Fruit fly (Drosophila melanogaster) Kc167 (cell line): Measurements from ENCODE around the gene DNAlig3.

Experiments
- Myc ChIP-seq: fragments of >200 bp; optimal IDR thresholded peaks from 2 replicates; lab custom pipeline; 2017; ENCODE audit warnings: missing external identifiers
- Sin3A ChIP-seq: fragments of >200 bp; optimal IDR thresholded peaks from 2 replicates; lab custom pipeline; 2018; ENCODE audit warnings: missing external identifiers
- h ChIP-seq: fragments of >200 bp; optimal IDR thresholded peaks from 3 replicates; lab custom pipeline; 2018; ENCODE audit warnings: missing external identifiers
- insv ChIP-seq: fragments of >200 bp; optimal IDR thresholded peaks from 3 replicates; lab custom pipeline; 2018; ENCODE audit warnings: missing external identifiers
- psq ChIP-seq: fragments of >200 bp; optimal IDR thresholded peaks from 2 replicates; lab custom pipeline; 2017; ENCODE audit warnings: missing external identifiers
- ttk ChIP-seq: sonication (Bioruptor generic); optimal IDR thresholded peaks from 2 replicates; lab custom pipeline; 2017; ENCODE audit warnings: missing external identifiers

Gene DNAlig3

DNA sequence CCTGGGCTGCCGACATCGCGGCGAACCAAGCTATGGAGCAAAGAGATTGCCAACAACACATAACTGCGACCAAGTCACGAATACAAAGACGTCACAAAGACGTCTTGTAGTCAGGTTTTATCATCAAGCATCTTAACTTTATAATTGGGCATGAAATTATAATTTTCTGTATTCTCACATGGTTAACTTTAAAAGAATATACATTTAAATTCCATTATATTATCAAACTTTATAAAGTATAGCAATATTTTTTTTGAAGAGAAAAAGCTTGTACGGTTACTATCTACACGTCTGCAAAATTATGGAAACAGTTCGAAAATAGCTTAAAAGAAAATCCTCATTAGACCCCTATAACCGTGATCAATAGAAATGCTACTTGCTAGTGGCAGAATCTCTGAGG, 49.6 kb downstream of the DNAlig3 start, which contains the start of gene CG10041:
TSS of gene CG10041 (minus strand) at position 101 of the 400 bp plus-strand sequence.
- TF ChIP-seq h (lab: Kevin White, UChicago) (no peak), ttk (no peak), Sin3A (lab: Kevin White, UChicago) (no peak), Myc (lab: Kevin White, UChicago) (no peak), insv (lab: Kevin White, UChicago) (no peak), psq (no peak)

DNA sequence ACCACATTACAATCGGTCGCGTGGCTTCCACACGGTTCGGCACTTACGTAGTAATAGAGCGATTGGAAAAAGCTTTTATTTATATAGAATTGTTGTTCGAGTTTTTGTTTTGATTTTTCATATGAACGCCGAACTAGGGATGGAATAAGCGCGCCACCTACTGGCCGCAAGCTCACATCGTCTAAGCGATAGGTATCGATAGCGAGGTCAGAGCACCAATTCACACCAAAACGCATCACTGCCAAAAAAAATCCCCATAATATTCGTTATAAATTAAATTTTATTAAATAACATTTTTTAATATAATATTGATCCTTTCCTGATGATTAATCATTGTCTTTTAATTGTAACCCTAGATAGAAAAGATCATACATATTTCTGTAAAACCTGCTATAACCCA, 51.1 kb downstream of the DNAlig3 start, which contains the start of gene CG10038:
TSS of gene CG10038 (minus strand) at position 148 of the 400 bp plus-strand sequence.
- no peak for TF ChIP-seq Myc (lab: Kevin White, UChicago)
- TF ChIP-seq ttk: no peak
- no peak for TF ChIP-seq h (lab: Kevin White, UChicago)
- TF ChIP-seq Sin3A (lab: Kevin White, UChicago): no peak
- no peak for TF ChIP-seq insv (lab: Kevin White, UChicago)
- TF ChIP-seq psq: no peak
